Worm (Caenorhabditis elegans): ENCODE data around the gene cfim-2.

DNA sequence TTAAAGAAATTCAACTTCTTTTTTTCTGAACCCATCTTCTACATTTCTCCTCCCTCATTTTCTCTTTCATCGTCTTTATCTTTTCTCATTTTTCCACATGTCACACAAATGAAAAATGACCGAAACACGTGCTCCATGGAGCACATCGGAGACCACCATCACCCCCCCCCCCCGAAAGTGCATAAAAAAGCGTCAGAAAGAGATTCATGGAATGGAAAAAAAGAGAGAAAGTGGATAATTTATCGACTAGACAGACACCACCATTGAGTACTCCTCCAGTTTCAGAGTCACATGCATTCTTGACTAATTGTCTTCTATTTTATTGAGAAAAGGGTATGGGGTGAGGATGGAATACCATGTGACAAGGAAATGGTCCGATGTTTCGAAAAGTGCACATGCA is 21.0 kb downstream of the cfim-2 start:
- TF ChIP-seq aly-1 (tag; optimal IDR thresholded peaks at IDR 0.05) (no peak), flt-1 (GFP tag; IDR thresholded peaks at IDR 0.05) (no peak), ama-1 (optimal IDR thresholded peaks at IDR 0.05) (no peak)
